Fruit fly (Drosophila melanogaster): Measurements from ENCODE around the gene Hmr.

Gene Hmr

DNA sequence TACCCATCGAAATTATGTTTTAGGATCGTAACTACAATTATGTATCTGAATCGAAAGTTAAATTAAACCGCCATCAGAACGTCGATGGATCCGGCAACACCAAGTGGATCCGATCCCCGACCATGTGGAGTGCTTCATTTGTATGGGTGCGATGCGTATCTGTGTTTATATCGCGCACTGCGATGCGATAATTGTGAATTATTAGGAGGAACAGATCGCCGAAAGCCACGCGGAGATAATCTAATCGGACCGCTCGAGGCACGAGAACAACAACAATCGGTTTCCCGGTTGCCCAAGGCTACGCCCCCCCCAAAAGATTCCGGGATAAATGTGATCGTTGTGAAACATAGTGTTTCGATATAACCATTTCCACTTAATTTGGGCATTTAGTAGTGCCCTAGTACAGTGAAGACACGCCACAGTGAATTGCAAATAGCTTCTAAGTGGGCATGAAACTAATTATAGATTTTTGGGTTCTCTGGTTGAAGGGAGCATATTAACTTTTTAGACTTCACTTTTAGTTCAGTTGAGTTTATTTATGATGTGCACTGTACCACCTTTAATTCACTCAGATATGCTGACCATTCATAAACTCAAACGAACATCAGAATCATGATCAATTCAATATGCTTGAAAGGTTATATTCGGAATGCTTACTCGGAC lies 4.7 kb upstream of the Hmr start:
- TF ChIP-seq CTCF (optimal IDR thresholded peaks at IDR 0.05) (no peak), CG8478 (optimal IDR thresholded peaks at IDR 0.05) (no peak)

DNA sequence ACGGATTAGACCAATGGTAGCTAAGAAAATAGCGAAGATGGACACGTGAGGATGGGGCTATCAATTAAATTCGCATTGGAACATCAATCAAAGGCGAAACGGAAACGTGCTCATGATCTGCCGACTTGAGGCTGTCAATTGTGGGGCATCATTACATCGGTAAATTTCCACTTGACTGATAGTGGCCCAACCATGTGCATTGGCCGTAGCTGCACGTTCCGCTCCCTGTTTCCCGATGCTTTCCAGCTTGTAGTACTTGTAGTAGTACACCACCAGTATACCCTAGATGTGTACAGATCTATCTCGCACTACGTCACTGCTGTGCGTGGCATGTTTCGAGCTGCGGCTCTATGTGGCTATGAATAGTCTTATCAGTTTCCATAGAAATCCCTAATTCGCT lies 3.7 kb upstream of the Hmr start:
- no peak for TF ChIP-seq CG8478 (optimal IDR thresholded peaks at IDR 0.05)
- no peak for TF ChIP-seq CTCF (optimal IDR thresholded peaks at IDR 0.05)

DNA sequence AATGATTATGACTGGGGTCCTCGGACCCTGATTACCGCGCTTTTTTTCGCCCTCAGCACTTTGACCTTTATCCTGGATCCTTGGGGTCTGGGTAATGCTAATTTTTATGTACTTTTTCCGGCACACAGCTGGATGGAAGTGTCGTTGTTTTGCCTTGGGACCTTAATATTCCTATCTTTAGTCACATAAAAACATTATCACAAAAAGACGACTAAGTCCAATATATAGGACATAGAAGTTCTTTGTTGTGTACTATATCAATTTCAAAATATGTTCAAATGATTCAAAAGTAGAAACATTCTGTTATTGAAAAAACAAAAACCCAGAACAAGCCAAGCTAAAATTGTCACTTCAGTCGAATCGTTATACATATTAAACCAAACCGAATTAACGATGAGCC lies 6.9 kb downstream of the Hmr start, which contains the start of gene Rab9D:
Rab9D (plus strand) TSS at position 301 of the 400 bp plus-strand sequence.
- TF ChIP-seq CTCF (optimal IDR thresholded peaks at IDR 0.05) (no peak), CG8478 (optimal IDR thresholded peaks at IDR 0.05) (no peak)

DNA sequence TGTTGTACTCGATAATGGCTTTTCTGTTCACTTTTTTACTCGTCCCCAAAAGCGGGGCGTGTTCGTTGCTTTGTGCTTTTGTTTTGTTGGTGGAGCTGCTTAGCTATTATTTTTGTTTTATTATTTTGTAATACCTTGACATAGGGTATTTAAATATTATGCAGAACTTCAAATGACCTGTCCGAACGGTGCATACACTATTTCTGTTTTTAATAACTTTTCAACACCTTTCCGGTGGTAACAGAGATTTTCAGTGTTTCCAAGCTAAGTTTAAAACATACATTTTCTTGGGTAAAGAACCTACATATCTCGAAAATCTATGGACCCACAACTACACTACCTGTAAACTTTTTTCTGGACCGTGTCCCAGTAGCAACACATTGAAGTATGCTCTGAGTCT lies 8.2 kb downstream of the Hmr start:
- TF ChIP-seq CG8478 (optimal IDR thresholded peaks at IDR 0.05) (no peak), CTCF (optimal IDR thresholded peaks at IDR 0.05) (no peak)

DNA sequence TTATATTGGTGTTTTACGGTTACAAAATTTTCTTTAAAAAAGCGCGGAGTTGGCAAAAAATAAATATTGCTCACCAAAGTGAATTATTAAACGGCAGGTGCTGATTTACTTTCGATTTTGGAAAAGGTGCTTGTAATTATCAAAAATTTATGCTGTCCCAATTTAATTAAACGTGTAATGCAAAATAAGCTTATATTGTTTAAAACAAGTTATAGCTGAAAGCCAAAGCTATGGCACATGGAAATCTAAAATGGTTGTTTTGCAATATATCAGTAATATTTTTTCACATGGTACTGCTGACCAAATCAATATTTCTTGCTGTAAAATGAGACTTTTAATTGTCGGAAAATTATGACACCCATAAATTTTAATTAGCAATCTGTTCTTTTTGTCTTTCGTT lies 9.5 kb downstream of the Hmr start:
- TF ChIP-seq CG8478 (optimal IDR thresholded peaks at IDR 0.05): no peak
- TF ChIP-seq CTCF (optimal IDR thresholded peaks at IDR 0.05): no peak

DNA sequence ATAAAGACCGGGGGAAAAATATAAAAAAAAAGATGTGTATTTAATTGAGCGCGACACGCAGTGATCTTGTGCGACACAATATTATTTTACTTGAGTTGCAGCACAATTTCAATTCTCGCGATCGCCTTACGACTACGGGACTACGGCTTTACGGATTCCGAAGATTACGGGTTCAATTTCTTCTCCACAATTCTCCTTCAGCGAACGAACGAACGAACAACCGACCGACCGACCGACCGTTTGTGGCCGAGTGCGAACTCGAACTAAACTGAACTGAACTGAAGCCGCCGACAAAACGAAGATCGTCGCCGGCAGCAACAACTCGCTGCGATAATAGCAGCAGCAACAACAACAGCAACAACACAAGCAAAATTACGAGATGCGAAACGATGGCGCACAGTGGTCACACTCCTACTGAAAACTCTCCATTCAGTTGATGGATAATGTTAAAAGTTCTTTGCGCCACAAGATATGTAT lies 10.5 kb downstream of the Hmr start, which contains the start of gene spri:
spri (minus strand) TSS at position 265 of the 477 bp plus-strand sequence.
- no peak for TF ChIP-seq CTCF (optimal IDR thresholded peaks at IDR 0.05)
- no peak for TF ChIP-seq CG8478 (optimal IDR thresholded peaks at IDR 0.05)

DNA sequence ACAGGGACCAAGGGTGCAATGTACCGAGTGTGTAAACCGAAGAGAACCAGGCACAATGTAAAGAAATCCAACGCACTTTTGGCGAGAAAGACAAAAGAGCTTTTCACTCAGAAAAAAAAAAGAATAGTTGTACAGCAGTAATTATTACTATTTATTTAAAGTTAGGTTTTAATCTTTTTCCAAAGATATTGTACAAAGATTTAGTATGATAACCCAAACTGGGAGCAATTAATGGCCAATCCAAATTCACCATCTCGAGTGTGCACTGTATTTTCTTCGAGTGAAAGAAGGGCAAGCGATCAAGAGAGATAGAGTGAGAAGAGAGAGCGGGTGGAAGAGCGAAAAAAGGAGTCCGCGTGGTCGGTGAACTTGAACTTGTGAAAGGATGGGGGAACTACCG lies 11.2 kb downstream of the Hmr start:
- TF ChIP-seq CTCF (optimal IDR thresholded peaks at IDR 0.05) (no peak), CG8478 (optimal IDR thresholded peaks at IDR 0.05) (no peak)

DNA sequence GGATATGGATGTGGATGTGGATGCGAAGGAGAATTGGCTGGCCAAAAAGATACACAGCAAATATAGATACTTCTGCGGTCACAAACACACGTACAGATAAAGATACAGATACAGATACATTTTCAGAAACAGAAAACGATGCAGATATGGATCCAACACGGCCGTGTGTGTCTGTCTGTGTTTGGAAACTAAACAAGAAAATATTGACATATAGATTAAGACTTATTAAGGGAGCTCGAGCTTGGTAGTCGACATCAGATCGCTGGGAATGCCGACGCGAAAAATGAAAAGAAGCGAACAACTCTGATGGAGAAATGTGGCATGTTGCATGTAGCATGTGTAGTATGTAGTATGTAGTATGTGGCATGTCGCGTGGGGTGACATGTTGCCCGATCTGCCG lies 13.6 kb downstream of the Hmr start:
- no peak for TF ChIP-seq CTCF (optimal IDR thresholded peaks at IDR 0.05)
- TF ChIP-seq CG8478 (optimal IDR thresholded peaks at IDR 0.05): no peak

DNA sequence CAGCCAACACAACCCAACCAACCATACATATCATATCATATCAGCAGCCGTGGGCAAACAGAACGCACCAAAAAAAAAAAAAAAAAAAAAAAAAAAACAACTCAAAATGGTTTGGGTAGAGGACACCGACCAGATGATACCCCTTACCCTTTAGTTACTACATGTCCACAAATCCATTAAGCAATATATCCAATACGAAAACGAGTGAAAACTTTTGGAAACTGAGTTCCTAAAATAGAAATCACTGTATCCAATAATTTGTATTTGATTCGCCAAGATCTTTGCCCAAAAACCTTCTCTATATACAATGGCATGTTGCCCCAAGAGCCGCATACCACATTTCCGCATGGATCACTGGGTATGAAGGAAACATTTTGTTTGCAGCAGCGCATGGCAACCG lies 14.2 kb downstream of the Hmr start:
- TF ChIP-seq CG8478 (optimal IDR thresholded peaks at IDR 0.05) (no peak), CTCF (optimal IDR thresholded peaks at IDR 0.05) (no peak)

DNA sequence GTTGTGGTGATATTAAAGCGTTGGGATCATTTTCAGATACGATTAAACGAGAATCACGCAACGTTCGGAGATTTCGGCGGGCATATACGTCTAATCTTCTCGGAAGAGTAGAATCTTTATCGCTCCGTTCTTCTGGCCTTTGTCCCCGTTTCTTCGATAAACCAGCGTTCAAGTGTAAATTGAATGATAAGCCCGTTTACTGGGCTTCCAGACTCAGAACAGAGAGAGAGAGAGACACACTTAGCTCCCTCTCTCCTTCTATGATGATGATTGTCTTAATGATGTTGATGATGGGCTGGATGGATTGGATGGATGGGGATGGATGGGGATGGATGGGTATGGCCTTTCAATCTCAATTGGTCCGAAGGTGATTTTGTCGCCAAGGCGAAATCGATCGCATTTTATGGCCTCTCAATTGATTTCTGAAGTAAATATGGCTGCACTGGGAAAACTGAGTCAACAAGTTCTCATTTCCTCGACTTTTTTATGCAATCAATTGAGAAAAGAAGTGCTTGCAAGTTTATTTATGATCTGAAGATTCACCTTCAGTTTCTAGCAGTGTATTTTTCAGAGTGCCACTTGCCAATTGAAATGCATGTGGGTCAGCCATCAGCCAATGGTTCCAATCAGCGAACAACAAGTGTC lies 15.1 kb downstream of the Hmr start:
- TF ChIP-seq CG8478 (optimal IDR thresholded peaks at IDR 0.05) (no peak), CTCF (optimal IDR thresholded peaks at IDR 0.05) (no peak)

DNA sequence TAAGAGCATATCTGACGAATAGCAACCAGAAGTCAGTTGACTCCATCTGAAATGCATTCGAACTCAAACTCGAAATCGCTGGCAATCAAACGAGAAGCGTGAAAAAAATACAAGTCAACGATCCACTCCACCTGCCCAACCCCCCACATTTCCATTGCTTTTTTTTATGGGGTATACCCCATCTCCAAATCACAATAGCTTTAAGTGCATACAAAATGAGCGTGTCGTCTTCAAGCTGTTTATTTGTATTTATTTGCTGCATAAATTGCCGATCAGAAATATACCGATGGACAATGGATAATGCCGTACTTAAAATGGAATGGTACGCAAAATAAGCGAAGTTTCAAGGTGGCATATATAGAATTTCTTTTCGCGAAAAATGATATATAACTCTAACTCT lies 16.1 kb downstream of the Hmr start:
- no peak for TF ChIP-seq CTCF (optimal IDR thresholded peaks at IDR 0.05)
- TF ChIP-seq CG8478 (optimal IDR thresholded peaks at IDR 0.05): no peak

DNA sequence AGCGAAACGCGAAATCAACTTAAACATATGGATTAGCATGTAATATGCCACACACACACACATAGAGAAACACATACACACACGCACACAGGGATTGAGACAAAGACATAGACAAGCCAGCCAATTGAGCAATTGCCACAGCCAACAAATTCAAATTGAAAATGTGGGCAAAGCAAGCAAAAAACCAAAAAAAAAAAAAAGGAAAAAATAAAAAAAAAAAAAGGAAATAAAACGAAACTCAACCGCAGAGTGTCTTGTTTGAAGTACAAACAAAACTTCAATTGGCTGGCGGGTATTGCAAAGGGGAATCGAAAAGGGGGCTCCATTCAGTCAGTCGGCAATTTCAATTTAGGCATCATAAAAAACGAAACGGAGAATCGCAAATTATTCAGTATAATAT lies 17.9 kb downstream of the Hmr start:
- TF ChIP-seq CG8478 (optimal IDR thresholded peaks at IDR 0.05) (no peak), CTCF (optimal IDR thresholded peaks at IDR 0.05) (no peak)

DNA sequence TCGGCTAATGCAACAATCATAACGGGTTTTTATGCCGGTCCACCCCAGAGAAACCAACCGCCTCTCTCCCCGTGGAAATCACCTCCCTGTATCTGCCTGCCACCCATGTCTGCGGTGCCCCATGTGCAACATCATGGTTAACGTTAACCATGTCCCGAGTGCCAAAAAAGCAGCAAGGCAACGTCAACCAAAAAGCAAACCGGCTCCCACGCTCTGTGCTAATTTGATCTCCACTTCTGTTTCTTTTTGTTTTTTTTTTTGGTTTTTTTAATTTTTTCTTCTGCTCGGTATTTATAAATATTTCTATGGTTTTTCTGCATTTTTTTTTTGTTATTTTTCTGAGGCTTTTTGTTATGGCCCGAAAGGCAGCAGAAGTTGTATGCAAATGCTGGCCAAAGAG lies 18.7 kb downstream of the Hmr start:
- TF ChIP-seq CG8478 (optimal IDR thresholded peaks at IDR 0.05) (no peak), CTCF (optimal IDR thresholded peaks at IDR 0.05) (no peak)

DNA sequence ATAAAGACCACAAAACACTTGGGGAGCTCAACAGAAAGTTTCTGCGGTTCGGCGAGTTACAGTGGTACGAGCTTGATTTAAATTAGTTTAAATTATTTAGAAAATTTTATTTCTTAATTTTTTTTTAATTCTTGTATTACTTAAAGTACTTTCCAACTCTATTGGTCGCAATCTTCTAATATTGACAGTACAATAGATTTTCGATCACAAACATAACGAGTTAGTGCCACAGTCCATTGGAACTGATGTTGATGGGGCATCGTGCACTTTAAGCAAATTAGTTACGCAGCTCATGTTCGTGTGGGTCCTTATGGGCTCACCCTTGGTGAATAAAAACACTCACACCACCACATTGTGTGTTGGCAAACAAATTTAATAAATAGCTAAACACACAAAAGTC lies 22.1 kb downstream of the Hmr start:
- TF ChIP-seq CG8478 (optimal IDR thresholded peaks at IDR 0.05): no peak
- no peak for TF ChIP-seq CTCF (optimal IDR thresholded peaks at IDR 0.05)

DNA sequence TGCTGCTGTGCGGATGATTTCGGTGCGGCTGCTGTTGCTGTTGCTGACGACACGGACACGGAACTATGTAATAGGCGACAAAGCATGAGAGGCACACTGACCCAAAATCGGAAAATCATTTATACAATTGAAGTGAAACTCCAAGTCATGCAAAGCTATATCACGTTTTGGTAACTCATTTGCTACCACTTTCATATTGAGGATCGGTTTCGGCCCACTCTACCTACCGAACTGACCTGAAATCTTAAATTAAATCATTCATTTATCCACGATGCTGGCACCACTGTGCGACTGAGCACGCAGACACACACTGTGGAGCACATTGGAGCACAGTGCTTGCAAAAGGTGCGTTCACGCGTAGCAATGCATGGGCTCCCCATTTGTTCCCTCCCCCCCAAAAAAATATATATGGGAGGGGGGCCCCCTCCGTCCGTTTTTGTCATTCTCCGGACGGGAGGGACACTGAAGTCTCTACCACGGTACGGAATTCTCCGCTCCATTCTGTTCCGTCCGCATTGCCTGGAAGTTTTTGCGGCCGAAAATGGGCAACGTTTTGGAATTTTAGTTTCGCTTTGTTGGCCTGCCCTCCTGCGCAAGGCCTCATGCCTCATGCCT lies 25.4 kb downstream of the Hmr start:
- TF ChIP-seq CTCF (optimal IDR thresholded peaks at IDR 0.05) (no peak), CG8478 (optimal IDR thresholded peaks at IDR 0.05) (no peak)

DNA sequence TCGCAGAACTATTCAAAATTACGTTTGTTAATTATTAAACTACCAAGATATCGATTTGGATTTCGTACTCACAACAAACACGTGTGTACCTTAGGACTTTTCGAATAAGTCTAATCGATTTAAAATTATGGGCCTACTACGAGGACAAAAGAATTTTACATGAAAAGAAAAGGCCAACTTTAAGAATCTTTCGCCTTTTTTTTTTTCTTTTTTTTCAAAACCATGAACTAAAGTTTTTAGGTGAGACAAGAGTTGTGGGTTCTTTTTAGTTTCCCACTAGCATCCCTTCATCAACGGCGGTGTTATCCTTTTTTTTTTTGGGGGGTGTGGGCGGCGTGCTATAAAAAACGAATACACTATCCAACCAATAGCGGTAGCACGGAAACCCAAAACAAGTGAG lies 29.2 kb downstream of the Hmr start, which contains the start of gene CG15296:
CG15296 (minus strand) TSS at position 101 of the 400 bp plus-strand sequence.
- TF ChIP-seq CTCF (optimal IDR thresholded peaks at IDR 0.05) (no peak), CG8478 (optimal IDR thresholded peaks at IDR 0.05) (no peak)

All from S2 (cell line).